Worm (Caenorhabditis elegans) whole organism, L3 larva: ENCODE data around the gene Y67D8B.5.
A peak's percentile ranks its signal among the peaks of the same experiment; 100 is the strongest.
"Not testable (repeated sequence)": the region's sequence is repeated elsewhere in the genome, so short reads cannot be mapped to it uniquely, and the experiment has no call there.

ENCODE experiments used
- R02D3.7 ChIP-seq: fragments of 150-350 bp; optimal IDR thresholded peaks from 2 replicates; lab custom pipeline; 2014; ENCODE audit warnings: missing biosample characterization, missing genetic modification characterization
- ZK546.5 ChIP-seq: sonication (generic microtip); optimal IDR thresholded peaks from 2 replicates; lab custom pipeline; 2017; ENCODE audit warnings: missing biosample characterization, missing genetic modification characterization
- ama-1 ChIP-seq: fragments of 150-350 bp; optimal IDR thresholded peaks from 2 replicates; lab custom pipeline; 2018
- ceh-28 ChIP-seq: fragments of 150-350 bp; optimal IDR thresholded peaks from 2 replicates; lab custom pipeline; 2014; ENCODE audit warnings: missing biosample characterization, missing genetic modification reagents, missing genetic modification characterization
- ceh-82 ChIP-seq: fragments of 150-350 bp; optimal IDR thresholded peaks from 2 replicates; lab custom pipeline; 2014; ENCODE audit warnings: missing biosample characterization, missing genetic modification characterization
- ceh-9 ChIP-seq: sonication (generic microtip); optimal IDR thresholded peaks from 2 replicates; lab custom pipeline; 2018; ENCODE audit warnings: missing biosample characterization, missing genetic modification characterization
- daf-12 ChIP-seq: fragments of 150-350 bp; optimal IDR thresholded peaks from 2 replicates; lab custom pipeline; 2014; ENCODE audit warnings: missing biosample characterization, missing genetic modification reagents, missing genetic modification characterization
- egl-27 ChIP-seq: sonication (generic microtip); optimal IDR thresholded peaks from 4 replicates; lab custom pipeline; 2017; ENCODE audit warnings: missing biosample characterization, missing genetic modification reagents, missing genetic modification characterization
- egl-5 ChIP-seq: fragments of 150-350 bp; optimal IDR thresholded peaks from 2 replicates; lab custom pipeline; 2017; ENCODE audit warnings: missing biosample characterization, missing genetic modification reagents, missing genetic modification characterization, inconsistent platforms
- elt-1 ChIP-seq: fragments of 150-350 bp; optimal IDR thresholded peaks from 2 replicates; lab custom pipeline; 2014; ENCODE audit warnings: missing biosample characterization, missing genetic modification characterization
- elt-2 ChIP-seq: sonication (generic microtip); optimal IDR thresholded peaks from 2 replicates; lab custom pipeline; 2016; ENCODE audit warnings: missing genetic modification reagents, mild to moderate bottlenecking, missing genetic modification characterization, missing compliant biosample characterization
- eor-1 ChIP-seq, 2 experiments: fragments of 150-350 bp; optimal IDR thresholded peaks; 2 replicates each; lab custom pipeline; 2014 to 2018; ENCODE audit warnings: missing biosample characterization in 2 of 2, missing genetic modification characterization in 2 of 2
- fkh-10 ChIP-seq: sonication (generic microtip); optimal IDR thresholded peaks from 2 replicates; lab custom pipeline; 2017; ENCODE audit warnings: missing biosample characterization, missing genetic modification reagents, missing genetic modification characterization
- fkh-2 ChIP-seq: fragments of 150-350 bp; optimal IDR thresholded peaks from 2 replicates; lab custom pipeline; 2014; ENCODE audit warnings: missing biosample characterization, missing genetic modification reagents, missing genetic modification characterization
- fos-1 ChIP-seq: fragments of 150-350 bp; optimal IDR thresholded peaks from 2 replicates; lab custom pipeline; 2014; ENCODE audit warnings: missing biosample characterization, missing genetic modification characterization
- hmg-11 ChIP-seq: sonication (generic microtip); optimal IDR thresholded peaks from 2 replicates; lab custom pipeline; 2016; ENCODE audit warnings: missing genetic modification characterization, missing compliant biosample characterization
- jun-1 ChIP-seq: fragments of 150-350 bp; optimal IDR thresholded peaks from 2 replicates; lab custom pipeline; 2014; ENCODE audit warnings: missing biosample characterization, missing genetic modification reagents, missing genetic modification characterization
- lin-15B ChIP-seq: fragments of 150-350 bp; optimal IDR thresholded peaks from 2 replicates; lab custom pipeline; 2014; ENCODE audit warnings: missing biosample characterization, missing genetic modification characterization
- lin-39 ChIP-seq: fragments of 150-350 bp; optimal IDR thresholded peaks from 2 replicates; lab custom pipeline; 2018; ENCODE audit warnings: missing biosample characterization, missing genetic modification reagents, missing genetic modification characterization
- lsy-12 ChIP-seq: sonication (generic microtip); optimal IDR thresholded peaks from 2 replicates; lab custom pipeline; 2016; ENCODE audit warnings: mild to moderate bottlenecking, missing genetic modification characterization, missing compliant biosample characterization
- mml-1 ChIP-seq: fragments of 150-350 bp; sonication (generic microtip); optimal IDR thresholded peaks from 3 replicates; lab custom pipeline; 2014; ENCODE audit warnings: missing biosample characterization, missing genetic modification characterization
- nfya-1 ChIP-seq: sonication (generic microtip); optimal IDR thresholded peaks from 2 replicates; lab custom pipeline; 2017; ENCODE audit warnings: missing genetic modification characterization, mild to moderate bottlenecking, missing compliant biosample characterization, antibody characterized with exemption, moderate library complexity; ENCODE audit not compliant: insufficient read depth
- nhr-11 ChIP-seq: fragments of 150-350 bp; optimal IDR thresholded peaks from 2 replicates; lab custom pipeline; 2014; ENCODE audit warnings: missing biosample characterization, missing genetic modification characterization
- nhr-23 ChIP-seq: fragments of 150-350 bp; optimal IDR thresholded peaks from 2 replicates; lab custom pipeline; 2014; ENCODE audit warnings: missing biosample characterization, missing genetic modification reagents, missing genetic modification characterization
- nhr-67 ChIP-seq: fragments of 150-350 bp; optimal IDR thresholded peaks from 2 replicates; lab custom pipeline; 2014; ENCODE audit warnings: missing biosample characterization, missing genetic modification characterization
- nhr-76 ChIP-seq: fragments of 150-350 bp; sonication (generic microtip); optimal IDR thresholded peaks from 5 replicates; lab custom pipeline; 2014; ENCODE audit warnings: missing biosample characterization, missing genetic modification characterization
- pha-4 ChIP-seq: fragments of 150-350 bp; optimal IDR thresholded peaks from 2 replicates; lab custom pipeline; 2014; ENCODE audit warnings: missing biosample characterization, missing genetic modification reagents, missing genetic modification characterization
- pqm-1 ChIP-seq: fragments of 150-350 bp; optimal IDR thresholded peaks from 2 replicates; lab custom pipeline; 2017; ENCODE audit warnings: missing biosample characterization, missing genetic modification characterization, inconsistent platforms
- tbx-2 ChIP-seq: sonication (generic microtip); optimal IDR thresholded peaks from 2 replicates; lab custom pipeline; 2016; ENCODE audit warnings: mild to moderate bottlenecking, missing genetic modification characterization, missing compliant biosample characterization
- unc-62 ChIP-seq: fragments of 150-350 bp; sonication (generic microtip); optimal IDR thresholded peaks from 4 replicates; lab custom pipeline; 2014; ENCODE audit warnings: missing biosample characterization, missing genetic modification reagents, missing genetic modification characterization
- zag-1 ChIP-seq: fragments of 150-350 bp; optimal IDR thresholded peaks from 2 replicates; lab custom pipeline; 2014; ENCODE audit warnings: missing biosample characterization, missing genetic modification characterization
- ztf-11 ChIP-seq: fragments of 150-350 bp; optimal IDR thresholded peaks from 2 replicates; lab custom pipeline; 2014; ENCODE audit warnings: missing biosample characterization, missing genetic modification characterization
- ztf-4 ChIP-seq: fragments of 150-350 bp; optimal IDR thresholded peaks from 2 replicates; lab custom pipeline; 2014; ENCODE audit warnings: missing biosample characterization, missing genetic modification characterization

Gene Y67D8B.5

DNA sequence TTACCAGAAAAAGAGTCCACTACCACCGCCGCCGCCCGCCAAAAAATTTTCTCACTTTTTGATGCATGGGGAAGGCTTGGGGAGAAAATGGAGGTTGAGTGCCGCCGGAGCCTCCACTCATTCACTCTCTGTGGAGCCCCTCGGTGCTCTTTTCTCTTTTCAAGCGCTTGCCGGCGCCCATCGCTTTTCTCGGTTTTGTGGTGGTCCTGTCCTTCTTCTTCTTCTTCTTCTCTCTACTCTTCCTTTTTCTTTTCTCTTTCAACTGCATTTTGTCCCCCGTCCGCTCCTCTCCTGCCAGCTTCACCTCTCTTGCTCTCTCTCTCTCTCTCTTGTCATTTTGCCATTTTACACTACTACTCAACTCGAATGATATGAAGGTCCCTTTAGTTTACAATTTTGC lies 38.6 kb upstream of the Y67D8B.5 start:
- peak; percentile 62 for TF ChIP-seq lin-39 (tag; lab: Kevin White, UChicago)
- TF ChIP-seq jun-1 (tag; lab: Kevin White, UChicago) = no peak
- TF ChIP-seq hmg-11 = peak; percentile 60
- peak; percentile 40 for TF ChIP-seq nfya-1

- TF ChIP-seq egl-5 (tag; lab: Kevin White, UChicago) (no peak), nfya-1 (no peak), elt-1 (tag; lab: Kevin White, UChicago) (peak; percentile 94)
Measured at ce11 chrIV:3165365-3165764, 36.8 kb upstream of the Y67D8B.5 start.

- peak; percentile 63 for TF ChIP-seq pha-4 (tag; lab: Kevin White, UChicago)
- TF ChIP-seq jun-1 (tag; lab: Kevin White, UChicago) = peak; percentile 29
- no peak for TF ChIP-seq mml-1 (tag; lab: Kevin White, UChicago)
- TF ChIP-seq ZK546.5 (tag; lab: Kevin White, UChicago) = no peak
- peak; percentile 91 for TF ChIP-seq elt-2 (tag; lab: Kevin White, UChicago)
- no peak for TF ChIP-seq nfya-1
- TF ChIP-seq ceh-82 (tag; lab: Kevin White, UChicago) = no peak
- no peak for TF ChIP-seq ceh-9 (tag; lab: Kevin White, UChicago)
- TF ChIP-seq unc-62 (GFP tag; lab: Kevin White, UChicago) = no peak
- TF ChIP-seq nhr-11 (tag; lab: Kevin White, UChicago) = no peak
- no peak for TF ChIP-seq nhr-23 (tag; lab: Kevin White, UChicago)
- TF ChIP-seq pqm-1 (tag; lab: Kevin White, UChicago) = peak; percentile 83
- TF ChIP-seq ama-1 = no peak
Measured at ce11 chrIV:3166896-3167295, 35.2 kb upstream of the Y67D8B.5 start.

ce11 chrIV:3168656-3169216 lies 33.4 kb upstream of the Y67D8B.5 start:
- TF ChIP-seq pqm-1 (tag; lab: Kevin White, UChicago) (no peak), nfya-1 (peak; percentile 29), elt-1 (tag; lab: Kevin White, UChicago) (no peak), lsy-12 (tag; lab: Kevin White, UChicago) (peak; percentile 3)

- TF ChIP-seq nhr-11 (tag; lab: Kevin White, UChicago); tbx-2 (tag; lab: Kevin White, UChicago); R02D3.7: not testable (repeated sequence)
Measured at ce11 chrIV:3172510-3172909, 29.6 kb upstream of the Y67D8B.5 start, which contains the start of gene Y67D8B.1. Gene Y67D8B.1, minus strand, starts transcription at chrIV:3172610.

ce11 chrIV:3176067-3176758 lies 25.9 kb upstream of the Y67D8B.5 start, which contains the start of gene nlp-81:
Gene nlp-81, minus strand, starts transcription at chrIV:3176117.
- TF ChIP-seq fos-1 (tag; lab: Kevin White, UChicago) = no peak
- no peak for TF ChIP-seq nhr-76 (tag; lab: Kevin White, UChicago)
- no peak for TF ChIP-seq elt-1 (tag; lab: Kevin White, UChicago)
- TF ChIP-seq ztf-4 = no peak
- no peak for TF ChIP-seq lin-15B
- no peak for TF ChIP-seq ztf-11 (tag; lab: Kevin White, UChicago)
- no peak for TF ChIP-seq eor-1 (tag; optimal IDR thresholded peaks at IDR 0.05; lab: Kevin White, UChicago)
- TF ChIP-seq egl-27 (tag; lab: Kevin White, UChicago) = no peak
- TF ChIP-seq ceh-28 (tag; lab: Kevin White, UChicago) = no peak
- TF ChIP-seq zag-1 = no peak
- no peak for TF ChIP-seq fkh-2 (tag; lab: Kevin White, UChicago)
- no peak for TF ChIP-seq fkh-10 (GFP tag; lab: Kevin White, UChicago)
- no peak for TF ChIP-seq daf-12 (tag; lab: Kevin White, UChicago)
- no peak for TF ChIP-seq nhr-67 (tag; lab: Kevin White, UChicago)
- TF ChIP-seq ceh-82 (tag; lab: Kevin White, UChicago) = no peak
